Worm (Caenorhabditis elegans) whole organism, young adult: Measurements from ENCODE around the gene T04C12.7.

Experiments used
- B0261.1 ChIP-seq: sonication (generic microtip); optimal IDR thresholded peaks from 2 replicates; lab custom pipeline; 2016; ENCODE audit warnings: mild to moderate bottlenecking, missing genetic modification characterization, moderate library complexity, missing compliant biosample characterization
- Y53F4B.3 ChIP-seq: fragments of 200-800 bp; sonication (Bioruptor generic); IDR thresholded peaks from 2 replicates; pipeline ENCODE4 v1.3.6; 2022; ENCODE audit warnings: missing genetic modification reagents, missing genetic modification characterization, missing compliant biosample characterization
- egl-18 ChIP-seq: fragments of 200-800 bp; sonication (Bioruptor generic); IDR thresholded peaks from 2 replicates; pipeline ENCODE4 v1.3.6; 2022; ENCODE audit warnings: missing genetic modification reagents, missing genetic modification characterization, missing compliant biosample characterization
- egrh-3 ChIP-seq: fragments of 200-800 bp; sonication (Bioruptor generic); IDR thresholded peaks from 2 replicates; pipeline ENCODE4 v1.3.6; 2022; ENCODE audit warnings: missing genetic modification reagents, missing genetic modification characterization, missing compliant biosample characterization
- lag-1 ChIP-seq: fragments of 200-800 bp; sonication (Bioruptor generic); IDR thresholded peaks from 2 replicates; pipeline ENCODE4 v1.3.6; 2022; ENCODE audit warnings: missing genetic modification reagents, missing genetic modification characterization, missing compliant biosample characterization
- lir-1 ChIP-seq: fragments of 200-800 bp; sonication (Bioruptor generic); conservative IDR thresholded peaks from 2 replicates; pipeline ENCODE4 v1.3.6; 2022; ENCODE audit warnings: missing genetic modification reagents, missing genetic modification characterization, missing compliant biosample characterization
- mcd-1 ChIP-seq: fragments of 200-800 bp; sonication (Bioruptor generic); IDR thresholded peaks from 2 replicates; pipeline ENCODE4 v1.3.6; 2022; ENCODE audit warnings: missing genetic modification reagents, missing genetic modification characterization, missing compliant biosample characterization
- nfya-2 ChIP-seq: fragments of 200-800 bp; sonication (Bioruptor generic); IDR thresholded peaks from 2 replicates; pipeline ENCODE4 v1.3.6; 2022; ENCODE audit warnings: missing genetic modification reagents, missing genetic modification characterization, missing compliant biosample characterization
- repo-1 ChIP-seq: sonication (generic microtip); optimal IDR thresholded peaks from 2 replicates; lab custom pipeline; 2017; ENCODE audit warnings: mild to moderate bottlenecking, missing genetic modification characterization, missing compliant biosample characterization
- snpc-4 ChIP-seq, 5 experiments: fragments of 150-350 bp in 1 of 5; sonication (generic microtip) in 4 of 5; optimal IDR thresholded peaks; 2 replicates each; lab custom pipeline; 2014 to 2018; ENCODE audit warnings: missing genetic modification characterization in 5 of 5, missing biosample characterization in 3 of 5, antibody characterized with exemption in 2 of 5, mild to moderate bottlenecking in 2 of 5, missing compliant biosample characterization in 2 of 5, missing genotype in 2 of 5, moderate library complexity in 2 of 5, missing genetic modification reagents in 1 of 5
- xnd-1 ChIP-seq: sonication (generic microtip); optimal IDR thresholded peaks from 2 replicates; lab custom pipeline; 2016; ENCODE audit warnings: missing genotype, missing genetic modification reagents, missing genetic modification characterization, missing compliant biosample characterization

- no peak for TF ChIP-seq lag-1 (GFP tag; lab: Robert Waterston, UW)
- no peak for TF ChIP-seq egrh-3 (GFP tag; lab: Robert Waterston, UW)
- TF ChIP-seq B0261.1 (tag; lab: Kevin White, UChicago) = no peak
- no peak for TF ChIP-seq egl-18 (GFP tag; lab: Robert Waterston, UW)
- TF ChIP-seq xnd-1 = no peak
- no peak for TF ChIP-seq repo-1 (tag; lab: Kevin White, UChicago)
- TF ChIP-seq nfya-2 (GFP tag; lab: Robert Waterston, UW) = no peak
- no peak for TF ChIP-seq snpc-4 (GFP tag; optimal IDR thresholded peaks at IDR 0.05; lab: Kevin White, UChicago)
- TF ChIP-seq snpc-4 (tag; optimal IDR thresholded peaks at IDR 0.05; lab: Kevin White, UChicago) = no peak
- no peak for TF ChIP-seq mcd-1 (GFP tag; lab: Robert Waterston, UW)
- no peak for TF ChIP-seq lir-1 (GFP tag; lab: Robert Waterston, UW)
- no peak for TF ChIP-seq Y53F4B.3 (GFP tag; lab: Robert Waterston, UW)
Observed at ce11 chrV:11046730-11047129, 7.2 kb upstream of the T04C12.7 start, which contains the start of gene dhs-18.
